Fruit fly (Drosophila melanogaster) whole organism, pupa: ENCODE measurements around the gene RPA3.
A peak's percentile ranks its signal among the peaks of the same experiment; 100 is the strongest.

ENCODE experiments used
- CG10348 ChIP-seq: fragments of 200-800 bp; sonication (Bioruptor generic); IDR thresholded peaks from 2 replicates; pipeline ENCODE4 v1.3.6; 2022; ENCODE audit warnings: missing biosample characterization, missing genetic modification characterization
- CG12605 ChIP-seq: fragments of 200-800 bp; sonication (Bioruptor generic); IDR thresholded peaks from 2 replicates; pipeline ENCODE4 v1.3.6; 2022; ENCODE audit warnings: missing biosample characterization, missing genetic modification characterization
- CG13204 ChIP-seq: fragments of 200-800 bp; sonication (Bioruptor generic); optimal IDR thresholded peaks from 2 replicates; lab custom pipeline; 2018; ENCODE audit warnings: missing biosample characterization, mild to moderate bottlenecking, missing genetic modification characterization, moderate library complexity
- CG14655 ChIP-seq: fragments of 200-800 bp; sonication (Bioruptor generic); optimal IDR thresholded peaks from 3 replicates; lab custom pipeline; 2017; ENCODE audit warnings: mild to moderate bottlenecking, missing biosample characterization, missing genetic modification reagents, missing genetic modification characterization
- CG15710 ChIP-seq: fragments of 200-800 bp; sonication (Bioruptor generic); optimal IDR thresholded peaks from 2 replicates; lab custom pipeline; 2018; ENCODE audit warnings: missing biosample characterization, mild to moderate bottlenecking, missing genetic modification characterization, moderate library complexity
- CG17806 ChIP-seq: fragments of 200-800 bp; sonication (Bioruptor generic); optimal IDR thresholded peaks from 2 replicates; lab custom pipeline; 2018; ENCODE audit warnings: missing biosample characterization, mild to moderate bottlenecking, missing genetic modification characterization, moderate library complexity
- CG32121 ChIP-seq: fragments of 200-800 bp; sonication (Bioruptor generic); IDR thresholded peaks from 2 replicates; pipeline ENCODE4 v1.3.6; 2022; ENCODE audit warnings: missing biosample characterization, missing genetic modification characterization
- CG34367 ChIP-seq: fragments of 200-800 bp; sonication (Bioruptor generic); optimal IDR thresholded peaks from 2 replicates; lab custom pipeline; 2018; ENCODE audit warnings: missing biosample characterization, mild to moderate bottlenecking, missing genetic modification characterization
- CG4496 ChIP-seq: fragments of 200-800 bp; sonication (Bioruptor generic); IDR thresholded peaks from 3 replicates; pipeline ENCODE4 v1.3.6; 2022; ENCODE audit warnings: missing biosample characterization, missing genetic modification characterization
- CG8159 ChIP-seq: fragments of 200-800 bp; sonication (Bioruptor generic); optimal IDR thresholded peaks from 3 replicates; lab custom pipeline; 2018; ENCODE audit warnings: missing biosample characterization, mild to moderate bottlenecking, missing genetic modification characterization, moderate library complexity
- CG8301 ChIP-seq: fragments of 200-800 bp; sonication (Bioruptor generic); optimal IDR thresholded peaks from 2 replicates; lab custom pipeline; 2018; ENCODE audit warnings: missing biosample characterization, mild to moderate bottlenecking, missing genetic modification characterization
- CG9948 ChIP-seq: fragments of 200-800 bp; sonication (Bioruptor generic); optimal IDR thresholded peaks from 2 replicates; lab custom pipeline; 2018; ENCODE audit warnings: missing biosample characterization, mild to moderate bottlenecking, missing genetic modification characterization, moderate library complexity
- D1 ChIP-seq: fragments of 200-800 bp; sonication (Bioruptor generic); optimal IDR thresholded peaks from 2 replicates; lab custom pipeline; 2018; ENCODE audit warnings: missing biosample characterization, mild to moderate bottlenecking, missing genetic modification characterization, moderate library complexity
- EcR ChIP-seq: fragments of 200-800 bp; sonication (Bioruptor generic); optimal IDR thresholded peaks from 3 replicates; lab custom pipeline; 2019; ENCODE audit warnings: missing biosample characterization, missing genetic modification characterization, mild to moderate bottlenecking, moderate library complexity, missing genetic modification reagents
- Ets98B ChIP-seq: fragments of 200-800 bp; sonication (Bioruptor generic); IDR thresholded peaks from 2 replicates; pipeline ENCODE4 v1.3.6; 2022; ENCODE audit warnings: missing biosample characterization, missing genetic modification characterization
- Pif1A ChIP-seq: fragments of 200-800 bp; sonication (Bioruptor generic); optimal IDR thresholded peaks from 3 replicates; lab custom pipeline; 2016; ENCODE audit warnings: missing biosample characterization, missing genetic modification characterization
- Pif1B ChIP-seq: fragments of 200-800 bp; sonication (Bioruptor generic); optimal IDR thresholded peaks from 3 replicates; lab custom pipeline; 2016; ENCODE audit warnings: missing biosample characterization, missing genetic modification characterization
- Snoo ChIP-seq: fragments of 200-800 bp; sonication (Bioruptor generic); optimal IDR thresholded peaks from 3 replicates; lab custom pipeline; 2017; ENCODE audit warnings: missing biosample characterization, mild to moderate bottlenecking, missing genetic modification characterization, inconsistent platforms
- fd96Ca ChIP-seq: fragments of 200-800 bp; sonication (Bioruptor generic); IDR thresholded peaks from 3 replicates; pipeline ENCODE4 v1.3.6; 2022; ENCODE audit warnings: missing biosample characterization, missing genetic modification characterization
- gl ChIP-seq: fragments of 200-800 bp; sonication (Bioruptor generic); optimal IDR thresholded peaks from 2 replicates; lab custom pipeline; 2018; ENCODE audit warnings: missing biosample characterization, mild to moderate bottlenecking, missing genetic modification characterization
- rn ChIP-seq: fragments of 200-800 bp; sonication (Bioruptor generic); IDR thresholded peaks from 2 replicates; pipeline ENCODE4 v1.3.6; 2022; ENCODE audit warnings: missing biosample characterization, missing genetic modification characterization

Gene RPA3

dm6 chrX:11615652-11616495, at the start of gene RPA3, which contains the start of gene Met:
TSS of gene RPA3 (minus strand) at chrX:11615840.
TSS of gene Met (plus strand) at chrX:11616124.
- no peak for TF ChIP-seq fd96Ca (GFP tag; lab: Robert Waterston, UW)
- no peak for TF ChIP-seq rn (GFP tag; lab: Robert Waterston, UW)
- TF ChIP-seq Pif1A (GFP tag; lab: Kevin White, UChicago) = no peak
- no peak for TF ChIP-seq CG9948
- TF ChIP-seq CG34367 (tag; lab: Kevin White, UChicago) = peak; percentile 6
- TF ChIP-seq CG8301 (tag; lab: Kevin White, UChicago) = no peak

- TF ChIP-seq CG32121 (GFP tag; lab: Robert Waterston, UW) (no peak), Snoo (tag; lab: Kevin White, UChicago) (no peak), CG12605 (peak; percentile 55; the same call in 1 of the 2 replicates), CG17806 (tag; lab: Kevin White, UChicago) (peak; percentile 36), CG8301 (tag; lab: Kevin White, UChicago) (peak; percentile 16), CG34367 (tag; lab: Kevin White, UChicago) (peak; percentile 50), CG4496 (GFP tag; lab: Robert Waterston, UW) (peak; percentile 75), CG8159 (tag; lab: Kevin White, UChicago) (peak; percentile 53), CG14655 (GFP tag; lab: Kevin White, UChicago) (peak; percentile 40), CG10348 (GFP tag; lab: Robert Waterston, UW) (no peak), EcR (GFP tag; lab: Kevin White, UChicago) (no peak), D1 (tag; lab: Kevin White, UChicago) (no peak), CG9948 (peak; percentile 10), rn (GFP tag; lab: Robert Waterston, UW) (no peak), Pif1B (GFP tag; lab: Kevin White, UChicago) (peak; percentile 37), CG15710 (peak; percentile 48), gl (tag; lab: Kevin White, UChicago) (no peak), CG13204 (GFP tag; lab: Kevin White, UChicago) (no peak), Ets98B (GFP tag; lab: Robert Waterston, UW) (peak; percentile 41; the same call in 1 of the 2 replicates), fd96Ca (GFP tag; lab: Robert Waterston, UW) (peak; percentile 67; the same call in 2 of the 3 replicates), Pif1A (GFP tag; lab: Kevin White, UChicago) (peak; percentile 21)
Measured at dm6 chrX:11664058-11664457, 48.4 kb upstream of the RPA3 start.

dm6 chrX:11660476-11660875, 44.8 kb upstream of the RPA3 start:
- no peak for TF ChIP-seq CG13204 (GFP tag; lab: Kevin White, UChicago)
- TF ChIP-seq Ets98B (GFP tag; lab: Robert Waterston, UW) = no peak
- TF ChIP-seq CG8159 (tag; lab: Kevin White, UChicago) = peak; percentile 21
- TF ChIP-seq CG4496 (GFP tag; lab: Robert Waterston, UW) = peak; percentile 43; the same call in 1 of the 3 replicates
- TF ChIP-seq fd96Ca (GFP tag; lab: Robert Waterston, UW) = no peak
- TF ChIP-seq Pif1B (GFP tag; lab: Kevin White, UChicago) = peak; percentile 23
- TF ChIP-seq rn (GFP tag; lab: Robert Waterston, UW) = no peak
- TF ChIP-seq D1 (tag; lab: Kevin White, UChicago) = no peak
- TF ChIP-seq CG9948 = no peak
- TF ChIP-seq CG8301 (tag; lab: Kevin White, UChicago) = no peak
- TF ChIP-seq CG15710 = no peak
- peak; percentile 22 for TF ChIP-seq CG34367 (tag; lab: Kevin White, UChicago)
- TF ChIP-seq CG32121 (GFP tag; lab: Robert Waterston, UW) = no peak
- TF ChIP-seq CG17806 (tag; lab: Kevin White, UChicago) = peak; percentile 13
- TF ChIP-seq Snoo (tag; lab: Kevin White, UChicago) = peak; percentile 22
- no peak for TF ChIP-seq CG14655 (GFP tag; lab: Kevin White, UChicago)
- no peak for TF ChIP-seq EcR (GFP tag; lab: Kevin White, UChicago)
- peak; percentile 24 for TF ChIP-seq Pif1A (GFP tag; lab: Kevin White, UChicago)
- TF ChIP-seq CG12605 = no peak
- no peak for TF ChIP-seq CG10348 (GFP tag; lab: Robert Waterston, UW)
- peak; percentile 19 for TF ChIP-seq gl (tag; lab: Kevin White, UChicago)

dm6 chrX:11659634-11660033, 44.0 kb upstream of the RPA3 start:
- no peak for TF ChIP-seq CG4496 (GFP tag; lab: Robert Waterston, UW)
- no peak for TF ChIP-seq CG15710
- TF ChIP-seq CG8301 (tag; lab: Kevin White, UChicago) = no peak
- no peak for TF ChIP-seq Pif1A (GFP tag; lab: Kevin White, UChicago)
- no peak for TF ChIP-seq rn (GFP tag; lab: Robert Waterston, UW)
- TF ChIP-seq, all 21 proteins: peak for 0

- TF ChIP-seq D1 (tag; lab: Kevin White, UChicago) (peak; percentile 47), CG15710 (peak; percentile 89), fd96Ca (GFP tag; lab: Robert Waterston, UW) (peak; percentile 88), CG8159 (tag; lab: Kevin White, UChicago) (peak; percentile 89), CG14655 (GFP tag; lab: Kevin White, UChicago) (peak; percentile 95), CG8301 (tag; lab: Kevin White, UChicago) (peak; percentile 92), CG12605 (peak; percentile 85), EcR (GFP tag; lab: Kevin White, UChicago) (no peak), CG9948 (peak; percentile 90), Pif1A (GFP tag; lab: Kevin White, UChicago) (peak; percentile 79), gl (tag; lab: Kevin White, UChicago) (peak; percentile 42), CG34367 (tag; lab: Kevin White, UChicago) (peak; percentile 84), Pif1B (GFP tag; lab: Kevin White, UChicago) (peak; percentile 70), CG10348 (GFP tag; lab: Robert Waterston, UW) (peak; percentile 81), CG4496 (GFP tag; lab: Robert Waterston, UW) (peak; percentile 86), CG13204 (GFP tag; lab: Kevin White, UChicago) (peak; percentile 67), CG17806 (tag; lab: Kevin White, UChicago) (peak; percentile 80), Ets98B (GFP tag; lab: Robert Waterston, UW) (peak; percentile 74), rn (GFP tag; lab: Robert Waterston, UW) (peak; percentile 55; the same call in 1 of the 2 replicates), CG32121 (GFP tag; lab: Robert Waterston, UW) (peak; percentile 92), Snoo (tag; lab: Kevin White, UChicago) (peak; percentile 52)
- TF ChIP-seq, all 21 proteins: peak for 20
Measured at dm6 chrX:11659080-11659479, 43.4 kb upstream of the RPA3 start.
